Fruit fly (Drosophila melanogaster) whole organism, embryonic: Measurements from ENCODE around the gene dmrt11E.

ENCODE experiments used
- Ada2b ChIP-seq: fragments of 200-800 bp; sonication (Bioruptor generic); IDR thresholded peaks from 2 replicates; pipeline ENCODE4 v1.3.6; 2022; ENCODE audit warnings: missing biosample characterization, missing genetic modification characterization
- Asciz ChIP-seq: fragments of 200-800 bp; sonication (Bioruptor generic); optimal IDR thresholded peaks from 2 replicates; lab custom pipeline; 2017; ENCODE audit warnings: missing biosample characterization, mild to moderate bottlenecking, missing genetic modification characterization, missing genetic modification reagents
- CG10979 ChIP-seq: fragments of 200-800 bp; sonication (Bioruptor generic); optimal IDR thresholded peaks from 2 replicates; lab custom pipeline; 2018; ENCODE audit warnings: missing biosample characterization, mild to moderate bottlenecking, missing genetic modification characterization, moderate library complexity
- CG12299 ChIP-seq: fragments of 200-800 bp; sonication (Bioruptor generic); optimal IDR thresholded peaks from 2 replicates; lab custom pipeline; 2018; ENCODE audit warnings: missing biosample characterization, mild to moderate bottlenecking, missing genetic modification characterization
- CG12391 ChIP-seq: fragments of 200-800 bp; sonication (Bioruptor generic); optimal IDR thresholded peaks from 3 replicates; lab custom pipeline; 2018; ENCODE audit warnings: missing biosample characterization, mild to moderate bottlenecking, missing genetic modification characterization, moderate library complexity
- CG14050 ChIP-seq: fragments of 200-800 bp; sonication (Bioruptor generic); IDR thresholded peaks from 3 replicates; pipeline ENCODE4 v1.3.6; 2022; ENCODE audit warnings: missing biosample characterization, missing genetic modification characterization
- CG14860 ChIP-seq: fragments of 200-800 bp; sonication (Bioruptor generic); IDR thresholded peaks from 3 replicates; pipeline ENCODE4 v1.3.6; 2022; ENCODE audit warnings: missing biosample characterization, missing genetic modification characterization; ENCODE audit not compliant: partially characterized antibody
- CG15479 ChIP-seq: fragments of 200-800 bp; sonication (Bioruptor generic); optimal IDR thresholded peaks from 3 replicates; lab custom pipeline; 2019; ENCODE audit warnings: missing biosample characterization, mild to moderate bottlenecking, missing genetic modification characterization, moderate library complexity
- CG15696 ChIP-seq: fragments of 200-800 bp; sonication (Bioruptor generic); optimal IDR thresholded peaks from 2 replicates; lab custom pipeline; 2019; ENCODE audit warnings: missing biosample characterization, mild to moderate bottlenecking, missing genetic modification characterization, moderate library complexity
- CG16813 ChIP-seq: fragments of 200-800 bp; sonication (Bioruptor generic); IDR thresholded peaks from 3 replicates; pipeline ENCODE4 v1.3.6; 2022; ENCODE audit warnings: missing biosample characterization, missing genetic modification characterization; ENCODE audit not compliant: partially characterized antibody
- CG17359 ChIP-seq: fragments of 200-800 bp; sonication (Bioruptor generic); optimal IDR thresholded peaks from 3 replicates; lab custom pipeline; 2018; ENCODE audit warnings: missing biosample characterization, mild to moderate bottlenecking, missing genetic modification characterization, moderate library complexity
- CG17361 ChIP-seq: fragments of 200-800 bp; sonication (Bioruptor generic); IDR thresholded peaks from 3 replicates; pipeline ENCODE4 v1.3.6; 2022; ENCODE audit warnings: missing biosample characterization, missing genetic modification characterization
- CG17829 ChIP-seq: fragments of 200-800 bp; optimal IDR thresholded peaks from 2 replicates; lab custom pipeline; 2019; ENCODE audit warnings: missing biosample characterization, mild to moderate bottlenecking, missing genetic modification characterization, moderate library complexity
- CG18599 ChIP-seq: fragments of 200-800 bp; sonication (Bioruptor generic); optimal IDR thresholded peaks from 3 replicates; lab custom pipeline; 2017; ENCODE audit warnings: missing biosample characterization, missing genetic modification characterization, mild to moderate bottlenecking, moderate library complexity, missing genetic modification reagents
- CG2120 ChIP-seq: fragments of 200-800 bp; sonication (Bioruptor generic); optimal IDR thresholded peaks from 3 replicates; lab custom pipeline; 2016; ENCODE audit warnings: missing biosample characterization, missing genetic modification characterization
- CG2678 ChIP-seq: fragments of 200-800 bp; sonication (Bioruptor generic); optimal IDR thresholded peaks from 3 replicates; lab custom pipeline; 2019; ENCODE audit warnings: missing biosample characterization, mild to moderate bottlenecking, missing genetic modification characterization, moderate library complexity
- CG3847 ChIP-seq: fragments of 200-800 bp; sonication (Bioruptor generic); IDR thresholded peaks from 2 replicates; pipeline ENCODE4 v1.3.6; 2022; ENCODE audit warnings: missing biosample characterization, missing genetic modification characterization
- CG4404 ChIP-seq: fragments of 200-800 bp; sonication (Bioruptor generic); IDR thresholded peaks from 2 replicates; pipeline ENCODE4 v1.3.6; 2022; ENCODE audit warnings: missing biosample characterization, missing genetic modification characterization
- CG4730 ChIP-seq: fragments of 200-800 bp; sonication (Bioruptor generic); IDR thresholded peaks from 2 replicates; pipeline ENCODE4 v1.3.6; 2022; ENCODE audit warnings: missing biosample characterization, missing genetic modification characterization
- CG9797 ChIP-seq: fragments of 200-800 bp; sonication (Bioruptor generic); optimal IDR thresholded peaks from 3 replicates; lab custom pipeline; 2018; ENCODE audit warnings: missing biosample characterization, mild to moderate bottlenecking, missing genetic modification characterization
- CHES-1-like ChIP-seq: fragments of 200-800 bp; sonication (Bioruptor generic); optimal IDR thresholded peaks from 2 replicates; lab custom pipeline; 2016; ENCODE audit warnings: missing biosample characterization, missing genetic modification characterization
- Deaf1 ChIP-seq: fragments of 200-800 bp; optimal IDR thresholded peaks from 3 replicates; lab custom pipeline; 2019; ENCODE audit warnings: missing biosample characterization, mild to moderate bottlenecking, missing genetic modification characterization, moderate library complexity
- Dref ChIP-seq: fragments of 200-800 bp; sonication (Bioruptor generic); IDR thresholded peaks from 2 replicates; pipeline ENCODE4 v1.3.6; 2022; ENCODE audit warnings: missing biosample characterization, missing genetic modification characterization
- Hmr ChIP-seq: fragments of 200-800 bp; sonication (Bioruptor generic); optimal IDR thresholded peaks from 3 replicates; lab custom pipeline; 2017; ENCODE audit warnings: mild to moderate bottlenecking, missing biosample characterization, missing genetic modification reagents, missing genetic modification characterization
- Lim3 ChIP-seq: fragments of 200-800 bp; sonication (Bioruptor generic); IDR thresholded peaks from 2 replicates; pipeline ENCODE4 v1.3.6; 2022; ENCODE audit warnings: missing biosample characterization, missing genetic modification characterization
- MTF-1 ChIP-seq: fragments of 200-800 bp; sonication (Bioruptor generic); optimal IDR thresholded peaks from 2 replicates; lab custom pipeline; 2018; ENCODE audit warnings: missing biosample characterization, mild to moderate bottlenecking, missing genetic modification characterization, borderline replicate concordance
- Meics ChIP-seq: fragments of 200-800 bp; sonication (Bioruptor generic); optimal IDR thresholded peaks from 2 replicates; lab custom pipeline; 2017; ENCODE audit warnings: missing biosample characterization, mild to moderate bottlenecking, missing genetic modification characterization
- Mrtf ChIP-seq: fragments of 200-800 bp; sonication (Bioruptor generic); IDR thresholded peaks from 3 replicates; pipeline ENCODE4 v1.3.6; 2022; ENCODE audit warnings: missing biosample characterization, missing genetic modification characterization
- Nf-YA ChIP-seq: fragments of 200-800 bp; sonication (Bioruptor generic); IDR thresholded peaks from 2 replicates; pipeline ENCODE4 v1.3.6; 2022; ENCODE audit warnings: missing biosample characterization, missing genetic modification characterization
- TFAM ChIP-seq: fragments of 200-800 bp; sonication (Bioruptor generic); optimal IDR thresholded peaks from 2 replicates; lab custom pipeline; 2017; ENCODE audit warnings: missing biosample characterization, missing genetic modification characterization, inconsistent platforms
- Xbp1 ChIP-seq: fragments of 200-800 bp; sonication (Bioruptor generic); optimal IDR thresholded peaks from 3 replicates; lab custom pipeline; 2016; ENCODE audit warnings: missing biosample characterization, mild to moderate bottlenecking, missing genetic modification characterization
- ab ChIP-seq: fragments of 200-800 bp; sonication (Bioruptor generic); optimal IDR thresholded peaks from 2 replicates; lab custom pipeline; 2016; ENCODE audit warnings: missing biosample characterization, missing genetic modification characterization
- bigmax ChIP-seq: fragments of 200-800 bp; sonication (Bioruptor generic); optimal IDR thresholded peaks from 2 replicates; lab custom pipeline; 2018; ENCODE audit warnings: missing biosample characterization, mild to moderate bottlenecking, missing genetic modification characterization
- caup ChIP-seq: fragments of 200-800 bp; sonication (Bioruptor generic); optimal IDR thresholded peaks from 3 replicates; lab custom pipeline; 2017; ENCODE audit warnings: missing biosample characterization, mild to moderate bottlenecking, missing genetic modification characterization, moderate library complexity; ENCODE audit not compliant: severe bottlenecking
- crc ChIP-seq: fragments of 200-800 bp; sonication (Bioruptor generic); optimal IDR thresholded peaks from 2 replicates; lab custom pipeline; 2016; ENCODE audit warnings: missing biosample characterization, missing genetic modification characterization
- ems ChIP-seq: fragments of 200-800 bp; sonication (Bioruptor generic); optimal IDR thresholded peaks from 3 replicates; lab custom pipeline; 2016; ENCODE audit warnings: missing biosample characterization, missing genetic modification characterization
- eyg ChIP-seq: fragments of 200-800 bp; sonication (Bioruptor generic); optimal IDR thresholded peaks from 3 replicates; lab custom pipeline; 2016; ENCODE audit warnings: missing biosample characterization, missing genetic modification characterization
- fd102C ChIP-seq: fragments of 200-800 bp; sonication (Bioruptor generic); optimal IDR thresholded peaks from 2 replicates; lab custom pipeline; 2018; ENCODE audit warnings: missing biosample characterization, mild to moderate bottlenecking, missing genetic modification characterization, moderate library complexity
- insv ChIP-seq, 2 experiments: fragments of 200-800 bp; sonication (Bioruptor generic); optimal IDR thresholded peaks; 3 replicates each; lab custom pipeline; 2016 to 2018; ENCODE audit warnings: missing biosample characterization in 2 of 2, missing genetic modification characterization in 2 of 2
- inv ChIP-seq: fragments of 200-800 bp; sonication (Bioruptor generic); IDR thresholded peaks from 2 replicates; pipeline ENCODE4 v1.3.6; 2022; ENCODE audit warnings: missing biosample characterization, missing genetic modification characterization; ENCODE audit not compliant: partially characterized antibody
- kay ChIP-seq: fragments of 200-800 bp; sonication (Bioruptor generic); optimal IDR thresholded peaks from 2 replicates; lab custom pipeline; 2016; ENCODE audit warnings: missing biosample characterization, missing genetic modification characterization
- kni ChIP-seq: fragments of 200-800 bp; sonication (Bioruptor generic); optimal IDR thresholded peaks from 3 replicates; lab custom pipeline; 2017; ENCODE audit warnings: mild to moderate bottlenecking, missing biosample characterization, missing genetic modification reagents, missing genetic modification characterization
- pfk ChIP-seq: fragments of 200-800 bp; sonication (Bioruptor generic); optimal IDR thresholded peaks from 2 replicates; lab custom pipeline; 2018; ENCODE audit warnings: missing biosample characterization, mild to moderate bottlenecking, missing genetic modification characterization, moderate library complexity
- psq ChIP-seq: fragments of 200-800 bp; sonication (Bioruptor generic); optimal IDR thresholded peaks from 2 replicates; lab custom pipeline; 2017; ENCODE audit warnings: missing biosample characterization, missing genetic modification characterization
- sim ChIP-seq: fragments of 200-800 bp; sonication (Bioruptor generic); IDR thresholded peaks from 2 replicates; pipeline ENCODE4 v1.3.6; 2022; ENCODE audit warnings: missing biosample characterization, missing genetic modification characterization
- sima ChIP-seq: fragments of 200-800 bp; sonication (Bioruptor generic); optimal IDR thresholded peaks from 2 replicates; lab custom pipeline; 2016; ENCODE audit warnings: missing biosample characterization, missing genetic modification characterization
- stwl ChIP-seq: fragments of 200-800 bp; sonication (Bioruptor generic); optimal IDR thresholded peaks from 3 replicates; lab custom pipeline; 2018; ENCODE audit warnings: missing biosample characterization, mild to moderate bottlenecking, missing genetic modification characterization, moderate library complexity
- vnd ChIP-seq: fragments of 200-800 bp; sonication (Bioruptor generic); IDR thresholded peaks from 3 replicates; pipeline ENCODE4 v1.3.6; 2022; ENCODE audit warnings: missing biosample characterization, missing genetic modification characterization; ENCODE audit not compliant: partially characterized antibody

dmrt11E gene

DNA sequence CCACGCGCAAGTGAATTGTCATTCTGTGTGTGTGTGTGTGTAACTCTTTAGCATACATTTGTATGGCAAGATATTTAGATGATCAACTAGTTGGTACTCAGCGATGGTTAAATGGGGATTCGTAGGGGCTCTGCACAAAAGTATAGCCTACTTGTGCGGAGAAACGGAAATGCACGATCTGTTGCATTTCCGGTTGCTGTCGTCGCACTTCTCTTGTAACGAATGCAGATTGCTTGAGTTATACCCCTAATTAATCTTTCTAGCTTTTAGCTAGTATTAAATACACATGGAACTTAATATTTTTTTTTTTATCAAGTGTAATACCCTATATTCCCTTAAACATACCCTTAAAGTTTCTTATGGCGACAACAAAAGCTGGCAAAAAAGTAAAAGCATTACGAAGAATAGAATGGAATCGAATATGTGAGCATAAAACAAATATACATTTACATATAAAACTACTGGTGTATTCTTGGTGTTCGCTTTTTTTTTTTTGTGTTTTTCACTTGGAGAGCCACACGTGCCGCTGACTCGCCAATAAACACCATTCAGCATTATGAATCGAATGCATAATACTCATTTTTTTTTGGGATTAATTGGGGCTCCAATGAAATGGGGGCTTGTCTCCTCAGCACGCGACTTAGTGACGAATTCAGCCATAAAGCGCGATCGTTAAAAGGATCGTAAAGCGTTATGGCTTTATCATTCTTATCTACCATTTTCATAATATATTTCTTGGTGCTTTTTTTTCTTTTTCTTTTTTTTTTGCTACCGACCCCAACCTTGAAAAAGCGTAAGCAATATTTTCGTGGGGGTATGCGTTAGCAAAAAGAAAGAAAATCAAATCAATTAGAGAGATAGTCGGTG is 23.4 kb downstream of the dmrt11E start (continued):
- TF ChIP-seq pfk (GFP tag; lab: Kevin White, UChicago) (no peak), CG16813 (GFP tag; lab: Robert Waterston, UW) (no peak), CG17359 (tag; lab: Kevin White, UChicago) (no peak), Asciz (GFP tag; lab: Kevin White, UChicago) (no peak), ems (GFP tag; lab: Kevin White, UChicago) (no peak), Xbp1 (GFP tag; lab: Kevin White, UChicago) (peak; percentile 44), inv (GFP tag; lab: Robert Waterston, UW) (no peak), Lim3 (GFP tag; lab: Robert Waterston, UW) (no peak), Nf-YA (GFP tag; lab: Robert Waterston, UW) (no peak), kni (GFP tag; lab: Kevin White, UChicago) (no peak), caup (peak; percentile 60), bigmax (no peak), CG2678 (tag; lab: Kevin White, UChicago) (peak; percentile 77), CG18599 (peak; percentile 61), Meics (peak; percentile 66), insv (GFP tag; optimal IDR thresholded peaks at IDR 0.05; lab: Kevin White, UChicago) (no peak), ab (GFP tag; lab: Kevin White, UChicago) (no peak), Mrtf (GFP tag; lab: Robert Waterston, UW) (0 out of 3 replicates have a peak, but pooled peaks have one; percentile 12), sim (no peak), CG4730 (GFP tag; lab: Robert Waterston, UW) (no peak), crc (GFP tag; lab: Kevin White, UChicago) (peak; percentile 27), sima (GFP tag; lab: Kevin White, UChicago) (no peak), CG10979 (tag; lab: Kevin White, UChicago) (no peak), eyg (peak; percentile 12), TFAM (GFP tag; lab: Kevin White, UChicago) (no peak), Ada2b (GFP tag; lab: Robert Waterston, UW) (0 out of 2 replicates have a peak, but pooled peaks have one; percentile 14), CG12299 (tag; lab: Kevin White, UChicago) (no peak), vnd (no peak), Dref (GFP tag; lab: Robert Waterston, UW) (no peak), CG15696 (tag; lab: Kevin White, UChicago) (no peak), CG4404 (peak; percentile 60), CG12391 (peak; percentile 22), CG14050 (GFP tag; lab: Robert Waterston, UW) (no peak; the same call in 2 of the 3 replicates), CG9797 (GFP tag; lab: Kevin White, UChicago) (no peak), stwl (tag; lab: Kevin White, UChicago) (no peak), fd102C (GFP tag; lab: Kevin White, UChicago) (no peak), Hmr (GFP tag; lab: Kevin White, UChicago) (peak; percentile 71), psq (no peak), Deaf1 (no peak), CG17361 (GFP tag; lab: Robert Waterston, UW) (no peak), CG17829 (tag; lab: Kevin White, UChicago) (no peak), CG3847 (GFP tag; lab: Robert Waterston, UW) (peak; percentile 43), CG2120 (GFP tag; lab: Kevin White, UChicago) (peak; percentile 93), CHES-1-like (GFP tag; lab: Kevin White, UChicago) (peak; percentile 61), kay (GFP tag; lab: Kevin White, UChicago) (no peak), CG15479 (GFP tag; lab: Kevin White, UChicago) (no peak), CG14860 (GFP tag; lab: Robert Waterston, UW) (no peak), MTF-1 (GFP tag; lab: Kevin White, UChicago) (no peak)
